Worm (Caenorhabditis elegans) whole organism, L2 larva: ENCODE data around the gene C27D6.12.

ENCODE experiments used
- alr-1 ChIP-seq: fragments of 150-350 bp; optimal IDR thresholded peaks from 2 replicates; lab custom pipeline; 2014; ENCODE audit warnings: missing biosample characterization, missing genetic modification characterization
- ama-1 ChIP-seq: fragments of 150-350 bp; optimal IDR thresholded peaks from 2 replicates; lab custom pipeline; 2018; ENCODE audit warnings: inconsistent platforms
- nhr-10 ChIP-seq: sonication (generic microtip); optimal IDR thresholded peaks from 2 replicates; lab custom pipeline; 2017; ENCODE audit warnings: missing biosample characterization, missing genetic modification characterization
- nhr-129 ChIP-seq: fragments of 150-350 bp; optimal IDR thresholded peaks from 2 replicates; lab custom pipeline; 2014; ENCODE audit warnings: missing biosample characterization, missing genetic modification characterization
- nhr-237 ChIP-seq: fragments of 150-350 bp; optimal IDR thresholded peaks from 2 replicates; lab custom pipeline; 2014; ENCODE audit warnings: missing biosample characterization, missing genetic modification characterization
- skn-1 ChIP-seq: sonication (generic microtip); optimal IDR thresholded peaks from 2 replicates; lab custom pipeline; 2017; ENCODE audit warnings: missing biosample characterization, missing genetic modification characterization
- sma-9 ChIP-seq, 2 experiments: fragments of 150-350 bp in 1 of 2; sonication (generic microtip) in 1 of 2; optimal IDR thresholded peaks; 2 replicates each; lab custom pipeline; 2014 to 2016; ENCODE audit warnings: missing genetic modification characterization in 2 of 2, mild to moderate bottlenecking in 1 of 2, missing biosample characterization in 1 of 2, missing compliant biosample characterization in 1 of 2, missing genetic modification reagents in 1 of 2, moderate library complexity in 1 of 2
- snpc-4 ChIP-seq: fragments of 150-350 bp; optimal IDR thresholded peaks from 2 replicates; lab custom pipeline; 2014; ENCODE audit warnings: missing biosample characterization, missing genetic modification characterization
- ztf-11 ChIP-seq: sonication (generic microtip); optimal IDR thresholded peaks from 2 replicates; lab custom pipeline; 2017; ENCODE audit warnings: missing biosample characterization, missing genetic modification characterization

- no peak for TF ChIP-seq snpc-4 (tag; lab: Kevin White, UChicago)
- TF ChIP-seq nhr-237 (tag; lab: Kevin White, UChicago) = no peak
- TF ChIP-seq nhr-10 (tag; lab: Kevin White, UChicago) = no peak
- TF ChIP-seq alr-1 (tag; lab: Kevin White, UChicago) = no peak
- TF ChIP-seq ama-1 = no peak
- no peak for TF ChIP-seq nhr-129 (tag; lab: Kevin White, UChicago)
- no peak for TF ChIP-seq skn-1 (tag; lab: Kevin White, UChicago)
- no peak for TF ChIP-seq sma-9 (GFP tag; optimal IDR thresholded peaks at IDR 0.05; lab: Kevin White, UChicago)
- TF ChIP-seq sma-9 (tag; optimal IDR thresholded peaks at IDR 0.05; lab: Kevin White, UChicago) = no peak
- TF ChIP-seq ztf-11 (tag; lab: Kevin White, UChicago) = no peak
Observed at ce11 chrII:5187934-5188333, 10.1 kb upstream of the C27D6.12 start.
